Worm (Caenorhabditis elegans): ENCODE results near the gene elo-4.
A peak's percentile ranks its signal among the peaks of the same experiment; 100 is the strongest.

Gene elo-4

ce11 chrIII:9329266-9329665 is 4.8 kb downstream of the elo-4 start, which contains the start of gene C40H1.3:
Gene C40H1.3, minus strand, starts transcription at chrIII:9329366.
- TF ChIP-seq blmp-1 (tag; optimal IDR thresholded peaks at IDR 0.05; ENCODE audit: insufficient read depth) (no peak), ZK546.5 (tag; optimal IDR thresholded peaks at IDR 0.05) (no peak)

- peak; percentile 73 for TF ChIP-seq nhr-129 (tag; optimal IDR thresholded peaks at IDR 0.05)
- TF ChIP-seq lsy-2 (tag; optimal IDR thresholded peaks at IDR 0.05): peak in 1 of 2 experiments; percentile 13
- no peak for TF ChIP-seq dmd-4 (tag; optimal IDR thresholded peaks at IDR 0.05)
- TF ChIP-seq ceh-82 (tag; optimal IDR thresholded peaks at IDR 0.05): no peak
- TF ChIP-seq C34F6.9 (tag; optimal IDR thresholded peaks at IDR 0.05): no peak
These were observed 5.3 kb downstream of the elo-4 start for ce11 chrIII:9328732-9329131.

- TF ChIP-seq egl-27 (tag; optimal IDR thresholded peaks at IDR 0.05) (no peak), nhr-237 (tag; optimal IDR thresholded peaks at IDR 0.05) (no peak), mab-5 (tag; optimal IDR thresholded peaks at IDR 0.05) (no peak), sem-4 (tag; optimal IDR thresholded peaks at IDR 0.05) (no peak), nhr-129 (tag; optimal IDR thresholded peaks at IDR 0.05) (no peak), lsy-2 (tag; optimal IDR thresholded peaks at IDR 0.05) (no peak), crh-2 (tag; optimal IDR thresholded peaks at IDR 0.05) (no peak), nhr-10 (tag; optimal IDR thresholded peaks at IDR 0.05) (no peak), lin-13 (GFP tag; optimal IDR thresholded peaks at IDR 0.05) (no peak), aly-2 (tag; optimal IDR thresholded peaks at IDR 0.05) (no peak), elt-1 (tag; optimal IDR thresholded peaks at IDR 0.05) (no peak), nhr-11 (tag; optimal IDR thresholded peaks at IDR 0.05) (no peak), sma-3 (GFP tag; optimal IDR thresholded peaks at IDR 0.05) (no peak), zag-1 (tag; optimal IDR thresholded peaks at IDR 0.05) (no peak), dmd-4 (tag; optimal IDR thresholded peaks at IDR 0.05) (no peak), lin-11 (tag; optimal IDR thresholded peaks at IDR 0.05) (no peak), nhr-6 (tag; optimal IDR thresholded peaks at IDR 0.05) (no peak)
These were observed 6.2 kb downstream of the elo-4 start for ce11 chrIII:9327910-9328309.

ce11 chrIII:9326528-9326927 is 7.5 kb downstream of the elo-4 start:
- TF ChIP-seq lsy-2 (tag; optimal IDR thresholded peaks at IDR 0.05) (no peak), skn-1 (tag; optimal IDR thresholded peaks at IDR 0.05) (no peak), snpc-4 (tag; optimal IDR thresholded peaks at IDR 0.05) (no peak), nhr-10 (tag; optimal IDR thresholded peaks at IDR 0.05) (no peak), elt-3 (tag; optimal IDR thresholded peaks at IDR 0.05) (no peak), crh-2 (tag; optimal IDR thresholded peaks at IDR 0.05) (peak; percentile 87), alr-1 (tag; optimal IDR thresholded peaks at IDR 0.05) (no peak), nhr-129 (tag; optimal IDR thresholded peaks at IDR 0.05) (no peak), sma-9 (GFP tag; optimal IDR thresholded peaks at IDR 0.05) (peak; percentile 72), sma-9 (tag; optimal IDR thresholded peaks at IDR 0.05) (no peak), Y55F3AM.14 (GFP tag; optimal IDR thresholded peaks at IDR 0.05) (no peak), nhr-77 (tag; optimal IDR thresholded peaks at IDR 0.05) (no peak), fos-1 (tag; optimal IDR thresholded peaks at IDR 0.05) (peak; percentile 93), ZK546.5 (tag; optimal IDR thresholded peaks at IDR 0.05) (no peak), F13H6.1 (tag; optimal IDR thresholded peaks at IDR 0.05) (peak; percentile 12), unc-62 (GFP tag; optimal IDR thresholded peaks at IDR 0.05) (no peak), ztf-11 (tag; optimal IDR thresholded peaks at IDR 0.05) (no peak), sma-3 (GFP tag; optimal IDR thresholded peaks at IDR 0.05) (peak; percentile 34), egl-27 (tag; optimal IDR thresholded peaks at IDR 0.05) (no peak), ama-1 (optimal IDR thresholded peaks at IDR 0.05) (no peak), elt-1 (tag; optimal IDR thresholded peaks at IDR 0.05) (no peak), aly-2 (tag; optimal IDR thresholded peaks at IDR 0.05) (no peak), mdl-1 (tag; optimal IDR thresholded peaks at IDR 0.05) (no peak), nhr-237 (tag; optimal IDR thresholded peaks at IDR 0.05) (no peak), nhr-25 (tag; optimal IDR thresholded peaks at IDR 0.05) (no peak), blmp-1 (tag; optimal IDR thresholded peaks at IDR 0.05; ENCODE audit: insufficient read depth) (no peak), sem-4 (tag; optimal IDR thresholded peaks at IDR 0.05) (no peak), gmeb-1 (tag; optimal IDR thresholded peaks at IDR 0.05) (peak; percentile 44)

ce11 chrIII:9324724-9325123 is 9.3 kb downstream of the elo-4 start, which contains the start of gene C40H1.7:
Gene C40H1.7, plus strand, starts transcription at chrIII:9325024.
- no peak for TF ChIP-seq snpc-4 (tag; optimal IDR thresholded peaks at IDR 0.05)
- TF ChIP-seq zag-1 (tag; optimal IDR thresholded peaks at IDR 0.05): no peak
- no peak for TF ChIP-seq sem-4 (tag; optimal IDR thresholded peaks at IDR 0.05)
